Worm (Caenorhabditis elegans) whole organism, L2 larva: ENCODE data around the gene Y39G8B.9.

Experiments used
- C34F6.9 ChIP-seq: fragments of 150-350 bp; optimal IDR thresholded peaks from 2 replicates; lab custom pipeline; 2014; ENCODE audit warnings: missing biosample characterization, missing genetic modification characterization
- F13H6.1 ChIP-seq: sonication (generic microtip); optimal IDR thresholded peaks from 2 replicates; lab custom pipeline; 2016; ENCODE audit warnings: missing genetic modification characterization, missing compliant biosample characterization
- R02D3.7 ChIP-seq: fragments of 150-350 bp; optimal IDR thresholded peaks from 2 replicates; lab custom pipeline; 2014; ENCODE audit warnings: missing biosample characterization, missing genetic modification characterization
- Y55F3AM.14 ChIP-seq: fragments of 200-800 bp; sonication (Bioruptor generic); optimal IDR thresholded peaks from 2 replicates; lab custom pipeline; 2018; ENCODE audit warnings: mild to moderate bottlenecking, missing genetic modification characterization, missing compliant biosample characterization
- ZK546.5 ChIP-seq: sonication (generic microtip); optimal IDR thresholded peaks from 2 replicates; lab custom pipeline; 2017; ENCODE audit warnings: missing biosample characterization, missing genetic modification characterization
- aly-2 ChIP-seq: fragments of 150-350 bp; optimal IDR thresholded peaks from 2 replicates; lab custom pipeline; 2014; ENCODE audit warnings: missing biosample characterization, missing genetic modification characterization
- ama-1 ChIP-seq: fragments of 150-350 bp; optimal IDR thresholded peaks from 2 replicates; lab custom pipeline; 2018; ENCODE audit warnings: inconsistent platforms
- blmp-1 ChIP-seq: sonication (generic microtip); optimal IDR thresholded peaks from 2 replicates; lab custom pipeline; 2017; ENCODE audit warnings: missing genetic modification characterization, mild to moderate bottlenecking, missing compliant biosample characterization, antibody characterized with exemption, moderate library complexity; ENCODE audit not compliant: insufficient read depth
- ceh-16 ChIP-seq: fragments of 150-350 bp; optimal IDR thresholded peaks from 2 replicates; lab custom pipeline; 2014; ENCODE audit warnings: missing biosample characterization, missing genetic modification characterization
- dmd-4 ChIP-seq: sonication (generic microtip); optimal IDR thresholded peaks from 2 replicates; lab custom pipeline; 2017; ENCODE audit warnings: missing biosample characterization, missing genetic modification characterization
- egl-27 ChIP-seq: sonication (generic microtip); optimal IDR thresholded peaks from 3 replicates; lab custom pipeline; 2017; ENCODE audit warnings: missing biosample characterization, missing genetic modification reagents, missing genetic modification characterization
- elt-1 ChIP-seq: fragments of 150-350 bp; optimal IDR thresholded peaks from 2 replicates; lab custom pipeline; 2014; ENCODE audit warnings: missing biosample characterization, missing genetic modification characterization
- elt-3 ChIP-seq: sonication (generic microtip); optimal IDR thresholded peaks from 2 replicates; lab custom pipeline; 2017; ENCODE audit warnings: missing biosample characterization, missing genetic modification characterization
- fos-1 ChIP-seq: fragments of 150-350 bp; optimal IDR thresholded peaks from 2 replicates; lab custom pipeline; 2014; ENCODE audit warnings: missing biosample characterization, missing genetic modification characterization
- lin-11 ChIP-seq: fragments of 150-350 bp; sonication (generic microtip); optimal IDR thresholded peaks from 2 replicates; lab custom pipeline; 2014; ENCODE audit warnings: missing biosample characterization, missing genetic modification characterization, inconsistent platforms, mixed read lengths
- lin-13 ChIP-seq: fragments of 150-350 bp; optimal IDR thresholded peaks from 2 replicates; lab custom pipeline; 2014; ENCODE audit warnings: missing biosample characterization, missing genetic modification reagents, missing genetic modification characterization
- mdl-1 ChIP-seq, 2 experiments: fragments of 150-350 bp in 1 of 2; sonication (generic microtip) in 1 of 2; optimal IDR thresholded peaks; 2 replicates each; lab custom pipeline; 2017; ENCODE audit warnings: missing biosample characterization in 2 of 2, missing genetic modification characterization in 2 of 2
- nhr-10 ChIP-seq: sonication (generic microtip); optimal IDR thresholded peaks from 2 replicates; lab custom pipeline; 2017; ENCODE audit warnings: missing biosample characterization, missing genetic modification characterization
- nhr-11 ChIP-seq: fragments of 150-350 bp; optimal IDR thresholded peaks from 2 replicates; lab custom pipeline; 2014; ENCODE audit warnings: missing biosample characterization, missing genetic modification characterization
- nhr-12 ChIP-seq: fragments of 150-350 bp; optimal IDR thresholded peaks from 2 replicates; lab custom pipeline; 2014; ENCODE audit warnings: missing biosample characterization, missing genetic modification characterization
- nhr-129 ChIP-seq: fragments of 150-350 bp; optimal IDR thresholded peaks from 2 replicates; lab custom pipeline; 2014; ENCODE audit warnings: missing biosample characterization, missing genetic modification characterization
- nhr-21 ChIP-seq: fragments of 150-350 bp; optimal IDR thresholded peaks from 2 replicates; lab custom pipeline; 2014; ENCODE audit warnings: missing biosample characterization, missing genetic modification characterization
- nhr-237 ChIP-seq: fragments of 150-350 bp; optimal IDR thresholded peaks from 2 replicates; lab custom pipeline; 2014; ENCODE audit warnings: missing biosample characterization, missing genetic modification characterization
- nhr-6 ChIP-seq: fragments of 150-350 bp; optimal IDR thresholded peaks from 2 replicates; lab custom pipeline; 2014; ENCODE audit warnings: missing biosample characterization, missing genetic modification characterization
- nhr-77 ChIP-seq: fragments of 150-350 bp; optimal IDR thresholded peaks from 2 replicates; lab custom pipeline; 2014; ENCODE audit warnings: missing biosample characterization, missing genetic modification characterization
- skn-1 ChIP-seq: sonication (generic microtip); optimal IDR thresholded peaks from 2 replicates; lab custom pipeline; 2017; ENCODE audit warnings: missing biosample characterization, missing genetic modification characterization
- sma-3 ChIP-seq: sonication (generic microtip); optimal IDR thresholded peaks from 2 replicates; lab custom pipeline; 2016; ENCODE audit warnings: missing genetic modification reagents, missing genetic modification characterization, missing compliant biosample characterization
- sma-9 ChIP-seq, 2 experiments: fragments of 150-350 bp in 1 of 2; sonication (generic microtip) in 1 of 2; optimal IDR thresholded peaks; 2 replicates each; lab custom pipeline; 2014 to 2016; ENCODE audit warnings: missing genetic modification characterization in 2 of 2, mild to moderate bottlenecking in 1 of 2, missing biosample characterization in 1 of 2, missing compliant biosample characterization in 1 of 2, missing genetic modification reagents in 1 of 2, moderate library complexity in 1 of 2
- snpc-4 ChIP-seq: fragments of 150-350 bp; optimal IDR thresholded peaks from 2 replicates; lab custom pipeline; 2014; ENCODE audit warnings: missing biosample characterization, missing genetic modification characterization
- zag-1 ChIP-seq: fragments of 150-350 bp; optimal IDR thresholded peaks from 2 replicates; lab custom pipeline; 2014; ENCODE audit warnings: missing biosample characterization, missing genetic modification characterization
- ztf-1 ChIP-seq: fragments of 200-800 bp; sonication (Bioruptor generic); conservative IDR thresholded peaks from 2 replicates; pipeline ENCODE4 v1.3.6; 2022; ENCODE audit warnings: missing genetic modification characterization, missing compliant biosample characterization
- ztf-11 ChIP-seq: sonication (generic microtip); optimal IDR thresholded peaks from 2 replicates; lab custom pipeline; 2017; ENCODE audit warnings: missing biosample characterization, missing genetic modification characterization
- ztf-4 ChIP-seq: fragments of 150-350 bp; optimal IDR thresholded peaks from 2 replicates; lab custom pipeline; 2014; ENCODE audit warnings: missing biosample characterization, missing genetic modification characterization

The Y39G8B.9 gene

ce11 chrII:13994934-13995333, 13.8 kb downstream of the Y39G8B.9 start, which contains the start of gene Y39G8B.7:
Y39G8B.7 (minus strand) TSS chrII:13995034.
- no peak for TF ChIP-seq snpc-4
- TF ChIP-seq fos-1 = no peak

ce11 chrII:13997477-13997876, 16.3 kb downstream of the Y39G8B.9 start, which contains the start of gene F01D5.1:
F01D5.1 (minus strand) TSS chrII:13997581.
- no peak for TF ChIP-seq nhr-237 (tag; lab: Kevin White, UChicago)
- TF ChIP-seq nhr-6 = no peak
- no peak for TF ChIP-seq blmp-1 (tag; lab: Kevin White, UChicago)
- TF ChIP-seq elt-1 (tag; lab: Kevin White, UChicago) = no peak
- TF ChIP-seq sma-9 (GFP tag; optimal IDR thresholded peaks at IDR 0.05; lab: Kevin White, UChicago) = peak; percentile 56
- TF ChIP-seq sma-9 (tag; optimal IDR thresholded peaks at IDR 0.05; lab: Kevin White, UChicago) = no peak
- TF ChIP-seq sma-3 (GFP tag; lab: Kevin White, UChicago) = no peak
- no peak for TF ChIP-seq nhr-129
- no peak for TF ChIP-seq Y55F3AM.14 (GFP tag; lab: Kevin White, UChicago)
- no peak for TF ChIP-seq C34F6.9
- no peak for TF ChIP-seq ama-1
- TF ChIP-seq fos-1 = peak; percentile 42
- TF ChIP-seq mdl-1 (tag; optimal IDR thresholded peaks at IDR 0.05; lab: Kevin White, UChicago) = no peak

ce11 chrII:13997989-13998388, 16.8 kb downstream of the Y39G8B.9 start:
- TF ChIP-seq R02D3.7 (tag; lab: Kevin White, UChicago) (no peak), ceh-16 (no peak), nhr-77 (no peak), ZK546.5 (tag; lab: Kevin White, UChicago) (no peak), snpc-4 (no peak), nhr-6 (no peak), egl-27 (tag; lab: Kevin White, UChicago) (no peak), mdl-1 (tag; optimal IDR thresholded peaks at IDR 0.05; lab: Kevin White, UChicago) (no peak), fos-1 (no peak), nhr-11 (no peak), lin-13 (GFP tag; lab: Kevin White, UChicago) (no peak), ztf-11 (tag; lab: Kevin White, UChicago) (no peak), ztf-4 (tag; lab: Kevin White, UChicago) (no peak), nhr-21 (tag; lab: Kevin White, UChicago) (no peak), ztf-1 (GFP tag; lab: Robert Waterston, UW) (no peak), nhr-10 (tag; lab: Kevin White, UChicago) (no peak), sma-9 (GFP tag; optimal IDR thresholded peaks at IDR 0.05; lab: Kevin White, UChicago) (no peak), sma-9 (tag; optimal IDR thresholded peaks at IDR 0.05; lab: Kevin White, UChicago) (no peak), zag-1 (tag; lab: Kevin White, UChicago) (no peak), dmd-4 (tag; lab: Kevin White, UChicago) (no peak), lin-11 (tag; lab: Kevin White, UChicago) (no peak)
- TF ChIP-seq, all 48 proteins: peak for 0

ce11 chrII:13998964-13999363, 17.8 kb downstream of the Y39G8B.9 start, which contains the start of gene F01D5.2:
F01D5.2 (minus strand) TSS chrII:13999064.
- TF ChIP-seq zag-1 (tag; lab: Kevin White, UChicago) (no peak), C34F6.9 (no peak), lin-11 (tag; lab: Kevin White, UChicago) (no peak), ztf-11 (tag; lab: Kevin White, UChicago) (no peak), elt-3 (tag; lab: Kevin White, UChicago) (no peak), F13H6.1 (tag; lab: Kevin White, UChicago) (no peak), aly-2 (tag; lab: Kevin White, UChicago) (no peak), sma-3 (GFP tag; lab: Kevin White, UChicago) (no peak), ztf-4 (tag; lab: Kevin White, UChicago) (no peak), nhr-12 (tag; lab: Kevin White, UChicago) (no peak)
- TF ChIP-seq, all 48 proteins: peak for 0

- peak; percentile 8 for TF ChIP-seq fos-1
Observed at ce11 chrII:14000044-14000443, 18.9 kb downstream of the Y39G8B.9 start, which contains the start of gene F01D5.3. F01D5.3 (minus strand) TSS chrII:14000144.

- TF ChIP-seq ZK546.5 (tag; lab: Kevin White, UChicago) = no peak
- TF ChIP-seq sma-3 (GFP tag; lab: Kevin White, UChicago) = no peak
- no peak for TF ChIP-seq ztf-11 (tag; lab: Kevin White, UChicago)
- no peak for TF ChIP-seq ceh-16
- TF ChIP-seq skn-1 (tag; lab: Kevin White, UChicago) = no peak
Observed at ce11 chrII:14002200-14002599, 21.0 kb downstream of the Y39G8B.9 start, which contains the start of gene F01D5.5. F01D5.5 (minus strand) TSS chrII:14002300.
